Worm (Caenorhabditis elegans) whole organism, L4 larva: ENCODE data around the gene nhr-256.

Source experiments
- ZK337.2 ChIP-seq: fragments of 200-800 bp; sonication (Bioruptor generic); IDR thresholded peaks from 2 replicates; pipeline ENCODE4 v1.3.6; 2022; ENCODE audit warnings: missing genetic modification reagents, missing genetic modification characterization, missing compliant biosample characterization
- jun-1 ChIP-seq: fragments of 150-350 bp; optimal IDR thresholded peaks from 2 replicates; lab custom pipeline; 2014; ENCODE audit warnings: missing biosample characterization, missing genetic modification reagents, missing genetic modification characterization
- nhr-41 ChIP-seq: fragments of 200-800 bp; sonication (Bioruptor generic); IDR thresholded peaks from 2 replicates; pipeline ENCODE4 v1.3.6; 2022; ENCODE audit warnings: missing genetic modification reagents, missing genetic modification characterization, missing compliant biosample characterization
- nhr-77 ChIP-seq: fragments of 150-350 bp; optimal IDR thresholded peaks from 2 replicates; lab custom pipeline; 2014; ENCODE audit warnings: missing biosample characterization, missing genetic modification characterization

DNA sequence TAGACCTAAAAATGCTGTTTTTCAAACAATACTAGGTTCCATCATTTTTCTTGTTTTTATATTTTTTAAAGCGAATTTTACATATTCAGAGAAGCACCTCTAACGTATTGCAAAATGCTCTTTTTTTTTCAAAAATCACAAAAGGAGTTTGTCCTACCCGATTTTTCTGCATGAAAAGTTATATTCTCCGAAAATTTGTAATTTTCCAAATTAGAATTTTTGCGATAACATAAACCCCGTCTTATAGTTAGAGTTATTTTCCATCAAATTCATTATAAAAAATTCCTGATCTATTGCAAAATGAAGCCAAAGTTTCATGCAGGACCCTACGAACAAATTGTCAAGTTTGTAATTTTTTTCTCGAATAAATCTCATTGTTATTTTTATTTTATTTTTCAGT lies 35.1 kb upstream of the nhr-256 start, which contains the start of gene srw-99:
- no peak for TF ChIP-seq nhr-41
- no peak for TF ChIP-seq jun-1 (tag; lab: Kevin White, UChicago)
- TF ChIP-seq ZK337.2 (GFP tag; lab: Robert Waterston, UW) = no peak
- no peak for TF ChIP-seq nhr-77 (tag; lab: Kevin White, UChicago)
